Fruit fly (Drosophila melanogaster): ENCODE results near the gene CG3857.

The CG3857 gene

dm6 chrX:1940020-1940419 is at the start of gene CG3857, which contains the start of gene CG3587 (continued):
- TF ChIP-seq CG14014 (GFP tag; IDR thresholded peaks at IDR 0.05) (peak; percentile 71), CG34422 (GFP tag; IDR thresholded peaks at IDR 0.05) (peak; percentile 62; the same call in 2 of the 3 replicates), CG7556 (GFP tag; optimal IDR thresholded peaks at IDR 0.05) (peak; percentile 71), D19A (tag; optimal IDR thresholded peaks at IDR 0.05) (peak; percentile 55), mirr (GFP tag; optimal IDR thresholded peaks at IDR 0.05) (no peak), CG8290 (GFP tag; optimal IDR thresholded peaks at IDR 0.05) (peak; percentile 79), CG8290 (tag; optimal IDR thresholded peaks at IDR 0.05) (peak; percentile 57 to 70), E2f1 (GFP tag; IDR thresholded peaks at IDR 0.05) (peak; percentile 34; the same call in 1 of the 2 replicates), Abd-B (GFP tag; optimal IDR thresholded peaks at IDR 0.05) (peak; percentile 71), CkIIα-i1 (GFP tag; IDR thresholded peaks at IDR 0.05) (no peak), CG7357 (GFP tag; IDR thresholded peaks at IDR 0.05) (peak; percentile 67), CG3163 (GFP tag; optimal IDR thresholded peaks at IDR 0.05) (peak; percentile 67), jumu (GFP tag; optimal IDR thresholded peaks at IDR 0.05) (peak; percentile 62), Gug (GFP tag; IDR thresholded peaks at IDR 0.05) (peak; percentile 67; the same call in 3 of the 4 replicates), CG10979 (tag; optimal IDR thresholded peaks at IDR 0.05) (peak; percentile 54), CG12391 (tag; optimal IDR thresholded peaks at IDR 0.05) (peak; percentile 83), Rx (GFP tag; IDR thresholded peaks at IDR 0.05) (peak; percentile 45; the same call in 1 of the 2 replicates), Trl (optimal IDR thresholded peaks at IDR 0.05) (no peak), Trl (GFP tag; optimal IDR thresholded peaks at IDR 0.05) (peak; percentile 82), CG17912 (GFP tag; optimal IDR thresholded peaks at IDR 0.05) (no peak), CG15479 (GFP tag; optimal IDR thresholded peaks at IDR 0.05) (no peak), hth (optimal IDR thresholded peaks at IDR 0.05) (no peak), CG12769 (tag; optimal IDR thresholded peaks at IDR 0.05) (peak; percentile 87), emc (GFP tag; optimal IDR thresholded peaks at IDR 0.05) (no peak), CG14050 (GFP tag; IDR thresholded peaks at IDR 0.05) (peak; percentile 53; the same call in 1 of the 3 replicates), ewg (GFP tag; optimal IDR thresholded peaks at IDR 0.05) (peak; percentile 50), az2 (GFP tag; optimal IDR thresholded peaks at IDR 0.05) (peak; percentile 70), CG11504 (tag; optimal IDR thresholded peaks at IDR 0.05) (peak; percentile 64), CG17359 (tag; optimal IDR thresholded peaks at IDR 0.05) (peak; percentile 50), schlank (tag; optimal IDR thresholded peaks at IDR 0.05) (peak; percentile 29), zf30C (GFP tag; optimal IDR thresholded peaks at IDR 0.05) (no peak), CG3726 (GFP tag; IDR thresholded peaks at IDR 0.05) (peak; percentile 52; the same call in 1 of the 3 replicates), disco-r (GFP tag; optimal IDR thresholded peaks at IDR 0.05) (peak; percentile 67), seq (GFP tag; IDR thresholded peaks at IDR 0.05) (0 out of 2 replicates have a peak, but pooled peaks have one; percentile 21), CG1233 (GFP tag; optimal IDR thresholded peaks at IDR 0.05) (peak; percentile 50), crp (GFP tag; optimal IDR thresholded peaks at IDR 0.05) (peak in 1 of 2 experiments; percentile 61), Lpt (GFP tag; optimal IDR thresholded peaks at IDR 0.05) (no peak), CG31388 (GFP tag; optimal IDR thresholded peaks at IDR 0.05) (peak; percentile 11), CG12104 (GFP tag; optimal IDR thresholded peaks at IDR 0.05) (peak; percentile 32), fru (optimal IDR thresholded peaks at IDR 0.05) (no peak), CG18599 (GFP tag; optimal IDR thresholded peaks at IDR 0.05) (peak; percentile 73), zfh2 (GFP tag; optimal IDR thresholded peaks at IDR 0.05) (peak; percentile 92), unpg (GFP tag; optimal IDR thresholded peaks at IDR 0.05) (peak; percentile 57), Nf-YA (GFP tag; IDR thresholded peaks at IDR 0.05) (no peak), da (GFP tag; optimal IDR thresholded peaks at IDR 0.05) (peak; percentile 59), vvl (GFP tag; IDR thresholded peaks at IDR 0.05) (peak; percentile 37; the same call in 1 of the 2 replicates), eve (GFP tag; optimal IDR thresholded peaks at IDR 0.05) (no peak), CG2129 (GFP tag; IDR thresholded peaks at IDR 0.05; ENCODE audit: partially characterized antibody) (no peak), HmgZ (tag; optimal IDR thresholded peaks at IDR 0.05) (peak; percentile 78), cato (GFP tag; optimal IDR thresholded peaks at IDR 0.05; ENCODE audit: borderline replicate concordance) (peak; percentile 50), Fer3 (tag; optimal IDR thresholded peaks at IDR 0.05) (peak; percentile 47), Chrac-16 (GFP tag; optimal IDR thresholded peaks at IDR 0.05) (peak; percentile 75)

Data from whole organism, embryonic.